Fruit fly (Drosophila melanogaster) whole organism, embryonic: ENCODE data around the gene Sgt1.

Experiments used
- CG10431 ChIP-seq: fragments of 200-800 bp; sonication (Bioruptor generic); optimal IDR thresholded peaks from 3 replicates; lab custom pipeline; 2018; ENCODE audit warnings: missing biosample characterization, mild to moderate bottlenecking, missing genetic modification characterization
- CG10462 ChIP-seq: fragments of 200-800 bp; sonication (Bioruptor generic); optimal IDR thresholded peaks from 2 replicates; lab custom pipeline; 2016; ENCODE audit warnings: missing biosample characterization, missing genetic modification characterization
- CG14014 ChIP-seq: fragments of 200-800 bp; sonication (Bioruptor generic); IDR thresholded peaks from 2 replicates; pipeline ENCODE4 v1.3.6; 2022; ENCODE audit warnings: missing biosample characterization, missing genetic modification characterization
- CG14441 ChIP-seq: fragments of 200-800 bp; sonication (Bioruptor generic); IDR thresholded peaks from 2 replicates; pipeline ENCODE4 v1.3.6; 2022; ENCODE audit warnings: missing biosample characterization, missing genetic modification characterization
- CG15479 ChIP-seq: fragments of 200-800 bp; sonication (Bioruptor generic); optimal IDR thresholded peaks from 3 replicates; lab custom pipeline; 2019; ENCODE audit warnings: missing biosample characterization, mild to moderate bottlenecking, missing genetic modification characterization, moderate library complexity
- CG16863 ChIP-seq: fragments of 200-800 bp; sonication (Bioruptor generic); optimal IDR thresholded peaks from 3 replicates; lab custom pipeline; 2016; ENCODE audit warnings: missing biosample characterization, missing genetic modification characterization
- CG17612 ChIP-seq: fragments of 200-800 bp; sonication (Bioruptor generic); IDR thresholded peaks from 2 replicates; pipeline ENCODE4 v1.3.6; 2022; ENCODE audit warnings: missing biosample characterization, missing genetic modification characterization
- CG17912 ChIP-seq: fragments of 200-800 bp; sonication (Bioruptor generic); optimal IDR thresholded peaks from 2 replicates; lab custom pipeline; 2018; ENCODE audit warnings: missing biosample characterization, mild to moderate bottlenecking, missing genetic modification characterization
- CG2199 ChIP-seq: fragments of 200-800 bp; sonication (Bioruptor generic); IDR thresholded peaks from 3 replicates; pipeline ENCODE4 v1.3.6; 2022; ENCODE audit warnings: missing biosample characterization, missing genetic modification characterization
- CG2889 ChIP-seq: fragments of 200-800 bp; sonication (Bioruptor generic); IDR thresholded peaks from 3 replicates; pipeline ENCODE4 v1.3.6; 2022; ENCODE audit warnings: missing biosample characterization, missing genetic modification characterization
- CG30020 ChIP-seq: fragments of 200-800 bp; optimal IDR thresholded peaks from 2 replicates; lab custom pipeline; 2019; ENCODE audit warnings: missing biosample characterization, mild to moderate bottlenecking, missing genetic modification characterization, moderate library complexity
- CG31224 ChIP-seq: fragments of 200-800 bp; sonication (Bioruptor generic); IDR thresholded peaks from 2 replicates; pipeline ENCODE4 v1.3.6; 2022; ENCODE audit warnings: missing biosample characterization, missing genetic modification characterization
- CG31388 ChIP-seq: fragments of 200-800 bp; sonication (Bioruptor generic); optimal IDR thresholded peaks from 2 replicates; lab custom pipeline; 2016; ENCODE audit warnings: missing biosample characterization, missing genetic modification characterization
- CG33557 ChIP-seq: fragments of 200-800 bp; sonication (Bioruptor generic); optimal IDR thresholded peaks from 2 replicates; lab custom pipeline; 2019; ENCODE audit warnings: missing biosample characterization, mild to moderate bottlenecking, missing genetic modification characterization, moderate library complexity
- CG34376 ChIP-seq: fragments of 200-800 bp; sonication (Bioruptor generic); optimal IDR thresholded peaks from 2 replicates; lab custom pipeline; 2018; ENCODE audit warnings: missing biosample characterization, mild to moderate bottlenecking, missing genetic modification characterization
- CG3838 ChIP-seq: fragments of 200-800 bp; sonication (Bioruptor generic); optimal IDR thresholded peaks from 3 replicates; lab custom pipeline; 2016; ENCODE audit warnings: missing biosample characterization, missing genetic modification characterization
- CG4617 ChIP-seq: fragments of 200-800 bp; sonication (Bioruptor generic); optimal IDR thresholded peaks from 3 replicates; lab custom pipeline; 2016; ENCODE audit warnings: missing biosample characterization, missing genetic modification characterization, borderline replicate concordance
- CG4854 ChIP-seq: fragments of 200-800 bp; sonication (Bioruptor generic); optimal IDR thresholded peaks from 2 replicates; lab custom pipeline; 2016; ENCODE audit warnings: missing biosample characterization, missing genetic modification characterization, inconsistent platforms
- CG5953 ChIP-seq: fragments of 200-800 bp; sonication (Bioruptor generic); IDR thresholded peaks from 2 replicates; pipeline ENCODE4 v1.3.6; 2022; ENCODE audit warnings: missing biosample characterization, missing genetic modification characterization
- CG6272 ChIP-seq: fragments of 200-800 bp; sonication (Bioruptor generic); IDR thresholded peaks from 2 replicates; pipeline ENCODE4 v1.3.6; 2022; ENCODE audit warnings: missing biosample characterization, missing genetic modification characterization
- CG8359 ChIP-seq: fragments of 200-800 bp; sonication (Bioruptor generic); optimal IDR thresholded peaks from 2 replicates; lab custom pipeline; 2017; ENCODE audit warnings: missing biosample characterization, mild to moderate bottlenecking, missing genetic modification characterization, borderline replicate concordance
- CG8944 ChIP-seq: fragments of 200-800 bp; sonication (Bioruptor generic); optimal IDR thresholded peaks from 3 replicates; lab custom pipeline; 2016; ENCODE audit warnings: missing biosample characterization, missing genetic modification characterization
- CkIIα-i1 ChIP-seq: fragments of 200-800 bp; sonication (Bioruptor generic); IDR thresholded peaks from 2 replicates; pipeline ENCODE4 v1.3.6; 2022; ENCODE audit warnings: missing biosample characterization, missing genetic modification characterization
- Dbx ChIP-seq: fragments of 200-800 bp; sonication (Bioruptor generic); IDR thresholded peaks from 3 replicates; pipeline ENCODE4 v1.3.6; 2022; ENCODE audit warnings: missing biosample characterization, missing genetic modification characterization
- Eip74EF ChIP-seq, 2 experiments: fragments of 200-800 bp in 1 of 2; fragments of >200 bp in 1 of 2; sonication (Bioruptor generic) in 1 of 2; optimal IDR thresholded peaks; 2 replicates each; lab custom pipeline; 2017 to 2019; ENCODE audit warnings: missing biosample characterization in 2 of 2, missing genetic modification characterization in 2 of 2, mild to moderate bottlenecking in 1 of 2, moderate library complexity in 1 of 2
- Fer3 ChIP-seq: fragments of 200-800 bp; sonication (Bioruptor generic); optimal IDR thresholded peaks from 2 replicates; lab custom pipeline; 2018; ENCODE audit warnings: missing biosample characterization, mild to moderate bottlenecking, missing genetic modification characterization, moderate library complexity
- GATAe ChIP-seq: fragments of 200-800 bp; sonication (Bioruptor generic); conservative IDR thresholded peaks from 2 replicates; pipeline ENCODE4 v1.3.6; 2022; ENCODE audit warnings: missing biosample characterization, missing genetic modification characterization
- HmgD ChIP-seq: fragments of 200-800 bp; sonication (Bioruptor generic); optimal IDR thresholded peaks from 3 replicates; lab custom pipeline; 2016; ENCODE audit warnings: missing biosample characterization, missing genetic modification characterization
- Hr51 ChIP-seq, 2 experiments: fragments of 200-800 bp; sonication (Bioruptor generic); optimal IDR thresholded peaks; 2 replicates in 1 of 2; 3 replicates in 1 of 2; lab custom pipeline; 2016 to 2018; ENCODE audit warnings: missing biosample characterization in 2 of 2, missing genetic modification characterization in 2 of 2, mild to moderate bottlenecking in 1 of 2, moderate library complexity in 1 of 2
- Lpt ChIP-seq: fragments of >200 bp; optimal IDR thresholded peaks from 2 replicates; lab custom pipeline; 2018; ENCODE audit warnings: missing biosample characterization, missing genetic modification characterization
- Sin3A ChIP-seq: fragments of >200 bp; optimal IDR thresholded peaks from 2 replicates; lab custom pipeline; 2018
- caup ChIP-seq: fragments of 200-800 bp; sonication (Bioruptor generic); optimal IDR thresholded peaks from 3 replicates; lab custom pipeline; 2017; ENCODE audit warnings: missing biosample characterization, mild to moderate bottlenecking, missing genetic modification characterization, moderate library complexity; ENCODE audit not compliant: severe bottlenecking
- chm ChIP-seq: fragments of 200-800 bp; sonication (Bioruptor generic); IDR thresholded peaks from 2 replicates; pipeline ENCODE4 v1.3.6; 2022; ENCODE audit warnings: missing biosample characterization, missing genetic modification characterization
- crol ChIP-seq: fragments of 200-800 bp; sonication (Bioruptor generic); IDR thresholded peaks from 2 replicates; pipeline ENCODE4 v1.3.6; 2022; ENCODE audit warnings: missing biosample characterization, missing genetic modification characterization
- dysf ChIP-seq: fragments of 200-800 bp; sonication (Bioruptor generic); IDR thresholded peaks from 3 replicates; pipeline ENCODE4 v1.3.6; 2022; ENCODE audit warnings: missing biosample characterization, missing genetic modification characterization
- grn ChIP-seq: fragments of 200-800 bp; sonication (Bioruptor generic); optimal IDR thresholded peaks from 3 replicates; lab custom pipeline; 2017; ENCODE audit warnings: missing biosample characterization, missing genetic modification characterization
- ken ChIP-seq: fragments of 200-800 bp; sonication (Bioruptor generic); IDR thresholded peaks from 3 replicates; pipeline ENCODE4 v1.3.6; 2022; ENCODE audit warnings: missing biosample characterization, missing genetic modification characterization
- knrl ChIP-seq: fragments of 200-800 bp; sonication (Bioruptor generic); IDR thresholded peaks from 3 replicates; pipeline ENCODE4 v1.3.6; 2022; ENCODE audit warnings: missing biosample characterization, missing genetic modification characterization; ENCODE audit not compliant: partially characterized antibody
- mirr ChIP-seq: fragments of 200-800 bp; sonication (Bioruptor generic); optimal IDR thresholded peaks from 3 replicates; lab custom pipeline; 2018; ENCODE audit warnings: missing biosample characterization, mild to moderate bottlenecking, missing genetic modification characterization
- mld ChIP-seq: fragments of 200-800 bp; sonication (Bioruptor generic); IDR thresholded peaks from 3 replicates; pipeline ENCODE4 v1.3.6; 2022; ENCODE audit warnings: missing biosample characterization, missing genetic modification characterization; ENCODE audit not compliant: partially characterized antibody
- pho ChIP-seq: fragments of 200-800 bp; sonication (Bioruptor generic); optimal IDR thresholded peaks from 2 replicates; lab custom pipeline; 2016; ENCODE audit warnings: missing biosample characterization, missing genetic modification characterization
- pum ChIP-seq: fragments of 200-800 bp; sonication (Bioruptor generic); optimal IDR thresholded peaks from 2 replicates; lab custom pipeline; 2016; ENCODE audit warnings: missing biosample characterization, missing genetic modification characterization
- repo ChIP-seq: fragments of 200-800 bp; sonication (Bioruptor generic); optimal IDR thresholded peaks from 2 replicates; lab custom pipeline; 2016; ENCODE audit warnings: missing biosample characterization, missing genetic modification characterization
- sens ChIP-seq: fragments of 200-800 bp; sonication (Bioruptor generic); peaks from one replicate; lab custom pipeline; 2016; ENCODE audit warnings: missing biosample characterization, missing genetic modification characterization
- sna ChIP-seq: fragments of 200-800 bp; sonication (Bioruptor generic); IDR thresholded peaks from 2 replicates; pipeline ENCODE4 v1.3.6; 2022; ENCODE audit warnings: missing biosample characterization, missing genetic modification characterization; ENCODE audit not compliant: partially characterized antibody
- sr ChIP-seq: fragments of 200-800 bp; sonication (Bioruptor generic); IDR thresholded peaks from 3 replicates; pipeline ENCODE4 v1.3.6; 2022; ENCODE audit warnings: missing biosample characterization, missing genetic modification characterization
- ssp ChIP-seq: fragments of 200-800 bp; sonication (Bioruptor generic); IDR thresholded peaks from 2 replicates; pipeline ENCODE4 v1.3.6; 2022; ENCODE audit warnings: missing biosample characterization, missing genetic modification characterization
- sug ChIP-seq: fragments of 200-800 bp; optimal IDR thresholded peaks from 2 replicates; lab custom pipeline; 2019; ENCODE audit warnings: missing biosample characterization, mild to moderate bottlenecking, missing genetic modification characterization, moderate library complexity
- ttk ChIP-seq: fragments of 200-800 bp; sonication (Bioruptor generic); IDR thresholded peaks from 2 replicates; pipeline ENCODE4 v2.1.2; 2022; ENCODE audit warnings: missing biosample characterization, missing genetic modification characterization
- unc-4 ChIP-seq: fragments of 200-800 bp; sonication (Bioruptor generic); IDR thresholded peaks from 2 replicates; pipeline ENCODE4 v1.3.6; 2022; ENCODE audit warnings: missing biosample characterization, missing genetic modification characterization; ENCODE audit not compliant: partially characterized antibody
- usp ChIP-seq: fragments of >200 bp; optimal IDR thresholded peaks from 2 replicates; lab custom pipeline; 2017; ENCODE audit warnings: missing biosample characterization, missing genetic modification characterization
- z ChIP-seq: fragments of 200-800 bp; sonication (Bioruptor generic); IDR thresholded peaks from 3 replicates; pipeline ENCODE4 v1.3.6; 2022; ENCODE audit warnings: missing biosample characterization, missing genetic modification characterization

The Sgt1 gene

dm6 chr3R:8317215-8317614, 12.1 kb upstream of the Sgt1 start, which contains the start of gene Ctr1B:
TSS of gene Ctr1B (plus strand) at chr3R:8317612.
- TF ChIP-seq CG4854 (GFP tag; lab: Kevin White, UChicago) (no peak), CG10462 (GFP tag; lab: Kevin White, UChicago) (no peak), Sin3A (no peak), CG34376 (GFP tag; lab: Kevin White, UChicago) (no peak), CG3838 (GFP tag; lab: Kevin White, UChicago) (no peak), z (no peak), CG5953 (GFP tag; lab: Robert Waterston, UW) (no peak), CG15479 (peak; percentile 46), CG33557 (GFP tag; lab: Kevin White, UChicago) (no peak), HmgD (GFP tag; lab: Kevin White, UChicago) (no peak), grn (GFP tag; lab: Kevin White, UChicago) (peak; percentile 92), dysf (GFP tag; lab: Robert Waterston, UW) (no peak), CG4617 (GFP tag; lab: Kevin White, UChicago) (no peak), Fer3 (no peak), ssp (no peak), CG14441 (GFP tag; lab: Robert Waterston, UW) (no peak), usp (GFP tag; lab: Kevin White, UChicago) (no peak), Lpt (GFP tag; lab: Kevin White, UChicago) (no peak), CG8944 (GFP tag; lab: Kevin White, UChicago) (no peak), Hr51 (GFP tag; optimal IDR thresholded peaks at IDR 0.05; lab: Kevin White, UChicago) (no peak), Eip74EF (GFP tag; optimal IDR thresholded peaks at IDR 0.05; lab: Kevin White, UChicago) (no peak), CG8359 (GFP tag; lab: Kevin White, UChicago) (no peak), CG6272 (GFP tag; lab: Robert Waterston, UW) (no peak), ttk (GFP tag; lab: Robert Waterston, UW) (no peak), repo (no peak), CG2889 (GFP tag; lab: Robert Waterston, UW) (no peak), sug (tag; lab: Kevin White, UChicago) (peak; percentile 81), CG31388 (GFP tag; lab: Kevin White, UChicago) (no peak), chm (GFP tag; lab: Robert Waterston, UW) (no peak; the same call in 1 of the 2 replicates), CG10431 (GFP tag; lab: Kevin White, UChicago) (no peak), CG30020 (tag; lab: Kevin White, UChicago) (no peak), sna (GFP tag; lab: Robert Waterston, UW) (0 out of 2 replicates have a peak, but pooled peaks have one; percentile 15), Dbx (GFP tag; lab: Robert Waterston, UW) (no peak), CG17612 (GFP tag; lab: Robert Waterston, UW) (no peak), CG2199 (0 out of 3 replicates have a peak, but pooled peaks have one; percentile 28), CG31224 (GFP tag; lab: Robert Waterston, UW) (no peak), ken (GFP tag; lab: Robert Waterston, UW) (no peak), mld (GFP tag; lab: Robert Waterston, UW) (no peak), GATAe (GFP tag; lab: Robert Waterston, UW) (peak; percentile 61), caup (no peak), CG16863 (no peak), pho (no peak), unc-4 (GFP tag; lab: Robert Waterston, UW) (no peak), knrl (GFP tag; lab: Robert Waterston, UW) (no peak), pum (GFP tag; lab: Kevin White, UChicago) (no peak), CG14014 (GFP tag; lab: Robert Waterston, UW) (no peak), sens (GFP tag; lab: Kevin White, UChicago) (no peak), sr (GFP tag; lab: Robert Waterston, UW) (no peak), CG17912 (GFP tag; lab: Kevin White, UChicago) (no peak), mirr (GFP tag; lab: Kevin White, UChicago) (peak; percentile 13), crol (GFP tag; lab: Robert Waterston, UW) (no peak), CkIIα-i1 (GFP tag; lab: Robert Waterston, UW) (no peak)
